Worm (Caenorhabditis elegans): ENCODE results near the gene srw-56.
"Not testable (repeated sequence)": the region's sequence is repeated elsewhere in the genome, so short reads cannot be mapped to it uniquely, and the experiment has no call there.

Gene srw-56

DNA sequence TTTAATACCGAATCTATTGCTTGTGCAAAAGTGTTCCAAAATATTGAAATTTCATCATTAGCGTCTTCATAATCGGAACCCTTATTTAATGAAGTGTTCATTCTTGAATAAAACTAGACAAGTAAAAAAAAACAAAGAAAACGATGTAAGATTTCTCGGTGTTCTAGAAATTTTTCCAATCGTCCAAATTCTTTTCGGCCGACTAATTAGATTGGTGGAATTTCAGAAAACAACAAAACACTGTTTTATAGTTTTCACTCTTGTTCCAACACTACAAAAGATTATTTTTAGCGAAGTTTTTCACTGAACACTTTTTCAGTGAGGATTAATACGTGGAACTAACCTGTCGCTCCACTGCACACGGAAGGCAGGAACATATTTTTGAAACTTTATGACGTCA, at the start of gene srw-56:
Gene srw-56 (minus strand): TSS at position 101 of the 400 bp plus-strand sequence.
- TF ChIP-seq dao-5 (tag; optimal IDR thresholded peaks at IDR 0.05) (no peak), W03F9.2 (tag; optimal IDR thresholded peaks at IDR 0.05) (no peak), him-1 (tag; optimal IDR thresholded peaks at IDR 0.05) (no peak)

DNA sequence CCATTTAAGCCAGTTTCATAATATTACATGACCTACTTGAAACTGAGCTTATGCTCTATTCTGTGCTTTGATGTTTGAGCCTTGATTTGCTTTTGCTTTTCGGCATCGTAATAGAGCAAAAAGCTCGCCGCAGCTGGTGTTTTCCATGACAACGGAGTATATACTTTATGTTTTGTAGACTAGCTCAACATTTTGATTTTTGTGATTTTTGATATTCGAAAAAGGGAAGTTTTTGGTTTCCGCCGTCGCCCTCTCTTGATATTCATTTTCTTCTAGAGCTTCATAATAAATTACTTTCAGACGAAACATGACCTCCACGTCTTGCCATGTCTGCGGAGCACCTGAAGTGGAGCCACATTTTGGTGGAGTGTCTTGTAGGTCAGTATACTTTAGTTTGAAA, 49.6 kb upstream of the srw-56 start, which contains the start of gene nhr-63:
Gene nhr-63 (plus strand): TSS at position 301 of the 400 bp plus-strand sequence.
- TF ChIP-seq dao-5 (tag; optimal IDR thresholded peaks at IDR 0.05), result no peak
- TF ChIP-seq him-1 (tag; optimal IDR thresholded peaks at IDR 0.05), result no peak
- TF ChIP-seq W03F9.2 (tag; optimal IDR thresholded peaks at IDR 0.05), result no peak

DNA sequence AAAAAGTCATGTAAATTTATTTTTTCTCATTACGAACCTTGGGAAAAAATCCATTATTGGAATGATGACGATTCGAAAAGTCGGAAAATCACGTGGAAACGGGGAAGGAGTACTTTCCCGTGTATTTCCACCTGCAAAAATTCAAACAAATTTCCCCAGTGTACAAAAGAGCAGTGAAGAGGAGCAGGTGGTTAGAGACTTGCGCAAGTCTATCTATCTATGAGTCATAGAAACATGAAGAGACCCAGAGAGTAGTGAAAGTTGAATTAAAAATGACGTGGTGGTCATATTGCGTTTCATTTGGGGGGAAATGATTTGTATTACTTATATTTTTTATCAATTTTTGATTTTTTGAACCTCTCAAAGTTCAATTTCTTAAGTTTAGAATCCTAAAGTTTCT, 47.8 kb upstream of the srw-56 start, which contains the start of gene nhr-50:
Gene nhr-50 (minus strand): TSS at position 199 of the 400 bp plus-strand sequence.
- TF ChIP-seq him-1 (tag; optimal IDR thresholded peaks at IDR 0.05) (no peak), dao-5 (tag; optimal IDR thresholded peaks at IDR 0.05) (no peak), W03F9.2 (tag; optimal IDR thresholded peaks at IDR 0.05) (no peak)

DNA sequence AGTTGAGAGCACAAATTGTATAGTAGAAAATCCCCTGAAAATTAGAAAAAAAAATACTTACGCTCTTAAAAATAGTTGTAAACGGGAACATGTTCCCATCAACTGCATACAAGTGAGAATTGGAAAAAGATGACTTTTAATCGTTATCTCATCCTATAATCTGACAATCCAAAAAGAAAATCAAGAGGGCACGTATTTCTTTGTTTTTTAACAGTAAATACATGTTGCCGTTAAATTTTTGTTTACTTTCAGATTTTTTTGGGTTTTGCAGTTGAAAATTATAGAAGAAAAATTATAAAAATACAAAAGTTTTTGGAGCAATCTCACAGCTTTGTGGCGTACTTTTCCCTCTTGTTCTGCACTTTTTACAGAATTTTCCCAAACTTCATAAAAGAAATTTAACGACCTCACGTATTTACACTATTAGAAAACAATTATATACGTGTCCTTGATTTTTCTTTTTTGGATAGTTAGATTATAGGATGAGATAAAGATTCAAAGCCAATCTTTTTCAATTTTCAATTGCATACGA, 44.1 kb upstream of the srw-56 start, which contains the start of the genes C06C6.9 and C06C6.8:
Gene C06C6.9 (minus strand): TSS at position 101 of the 532 bp plus-strand sequence.
Gene C06C6.8 (plus strand): TSS at position 482 of the 532 bp plus-strand sequence.
- TF ChIP-seq W03F9.2 (tag; optimal IDR thresholded peaks at IDR 0.05) (no peak), him-1 (tag; optimal IDR thresholded peaks at IDR 0.05) (no peak)

DNA sequence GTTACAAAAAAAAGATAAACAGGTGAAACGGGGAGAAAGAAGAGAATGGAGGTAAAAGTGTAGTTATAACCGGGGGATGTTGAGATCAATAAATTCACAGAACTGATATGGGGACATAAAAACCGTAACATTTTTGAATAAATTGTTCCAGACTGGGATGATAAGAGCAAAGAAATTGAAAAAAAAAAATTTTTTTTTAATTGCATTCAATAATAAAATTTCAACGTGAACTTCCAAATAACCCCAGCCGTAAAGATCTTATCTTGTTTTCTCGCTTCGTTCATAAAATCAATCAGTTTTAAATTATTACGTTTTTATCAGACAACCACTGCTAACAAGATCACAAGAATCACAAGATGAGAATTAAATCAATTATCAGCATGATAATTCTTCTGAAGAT, 39.2 kb upstream of the srw-56 start, which contains the start of gene C06C6.7:
Gene C06C6.7 (plus strand): TSS at position 301 of the 400 bp plus-strand sequence.
- TF ChIP-seq W03F9.2, dao-5, him-1 (tag; optimal IDR thresholded peaks at IDR 0.05): not testable (repeated sequence)

DNA sequence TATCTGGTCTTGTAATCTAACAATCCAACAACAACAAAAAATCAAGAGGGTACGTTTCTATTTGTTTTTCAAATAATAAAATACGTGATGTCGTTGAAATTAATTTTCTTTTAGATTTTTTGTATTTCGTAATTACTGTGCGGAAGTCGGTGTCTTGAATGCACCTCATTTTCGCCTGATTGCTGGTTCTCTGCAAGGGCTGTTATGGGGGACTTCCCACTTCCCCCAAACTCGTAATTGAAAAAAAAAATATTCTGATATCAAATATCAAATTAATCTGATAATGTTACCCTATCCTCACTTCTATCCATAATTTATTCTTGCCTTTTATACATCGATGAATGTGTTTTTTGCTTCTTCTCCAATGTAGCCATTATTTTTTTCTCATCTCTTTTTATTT, 35.4 kb upstream of the srw-56 start, which contains the start of gene F36G9.15:
Gene F36G9.15 (minus strand): TSS at position 101 of the 400 bp plus-strand sequence.
- TF ChIP-seq dao-5 (tag; optimal IDR thresholded peaks at IDR 0.05), result no peak

DNA sequence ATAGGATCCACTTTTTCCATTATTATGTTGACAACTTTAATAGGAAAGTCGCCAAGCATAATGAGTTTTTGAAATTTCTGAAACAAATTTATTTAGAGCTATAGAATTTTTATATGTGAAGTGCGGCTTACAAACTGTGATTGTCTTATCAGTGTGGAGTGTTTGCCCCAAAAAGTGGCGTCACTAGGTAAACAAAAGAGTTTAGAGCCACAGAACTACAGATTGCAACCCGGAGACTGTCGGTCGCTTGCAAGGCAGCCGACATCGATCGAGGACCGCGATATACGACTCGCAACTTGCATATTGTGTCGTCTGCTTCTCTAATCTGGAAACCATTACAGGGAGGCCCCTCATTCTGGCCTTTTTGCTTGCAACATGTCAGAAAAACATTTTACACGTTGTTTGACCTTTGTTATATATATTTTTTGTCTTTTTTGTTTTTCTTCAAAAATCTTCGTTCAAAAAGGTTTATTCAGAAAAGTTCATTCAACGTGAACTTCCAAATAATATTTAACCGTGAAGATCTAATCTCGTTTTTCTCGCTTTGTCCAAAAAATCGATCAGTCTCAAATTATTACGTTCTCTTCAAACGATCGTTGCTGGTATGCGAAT, 30.2 kb upstream of the srw-56 start, which contains the start of the genes fbxa-99 and F36G9.13:
Gene fbxa-99 (minus strand): TSS at position 122 of the 612 bp plus-strand sequence.
Gene F36G9.13 (plus strand): TSS at position 562 of the 612 bp plus-strand sequence.
- TF ChIP-seq W03F9.2 (tag; optimal IDR thresholded peaks at IDR 0.05) (no peak), dao-5 (tag; optimal IDR thresholded peaks at IDR 0.05) (no peak), him-1 (tag; optimal IDR thresholded peaks at IDR 0.05) (no peak)

DNA sequence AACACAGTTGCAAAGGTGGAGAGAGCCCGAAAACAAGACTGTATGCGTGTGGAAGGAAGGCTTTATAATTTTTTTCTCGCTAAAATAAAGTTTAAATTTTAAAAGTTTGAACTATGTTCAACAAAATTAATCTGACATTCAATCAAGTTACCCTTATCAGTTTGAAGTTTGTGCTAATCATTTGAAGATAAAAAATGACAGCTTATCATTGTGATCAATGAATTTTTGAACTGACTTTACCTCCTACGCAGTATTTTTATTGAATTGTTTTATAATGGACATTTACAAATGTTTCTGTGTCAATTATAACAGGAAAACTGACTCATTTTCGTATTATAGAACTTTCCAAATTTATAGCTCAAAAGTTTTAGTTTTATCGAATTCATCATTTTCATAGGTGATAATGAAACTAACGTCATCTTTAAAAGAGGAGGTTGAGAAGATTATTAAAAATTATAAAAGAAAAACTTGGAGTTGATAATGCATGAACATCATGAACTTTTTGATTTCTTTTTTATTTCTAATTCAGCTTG, 25.6 kb upstream of the srw-56 start, which contains the start of gene oac-20:
Gene oac-20 (plus strand): TSS at position 483 of the 533 bp plus-strand sequence.
- TF ChIP-seq him-1 (tag; optimal IDR thresholded peaks at IDR 0.05) (no peak), W03F9.2 (tag; optimal IDR thresholded peaks at IDR 0.05) (no peak), dao-5 (tag; optimal IDR thresholded peaks at IDR 0.05) (no peak)

DNA sequence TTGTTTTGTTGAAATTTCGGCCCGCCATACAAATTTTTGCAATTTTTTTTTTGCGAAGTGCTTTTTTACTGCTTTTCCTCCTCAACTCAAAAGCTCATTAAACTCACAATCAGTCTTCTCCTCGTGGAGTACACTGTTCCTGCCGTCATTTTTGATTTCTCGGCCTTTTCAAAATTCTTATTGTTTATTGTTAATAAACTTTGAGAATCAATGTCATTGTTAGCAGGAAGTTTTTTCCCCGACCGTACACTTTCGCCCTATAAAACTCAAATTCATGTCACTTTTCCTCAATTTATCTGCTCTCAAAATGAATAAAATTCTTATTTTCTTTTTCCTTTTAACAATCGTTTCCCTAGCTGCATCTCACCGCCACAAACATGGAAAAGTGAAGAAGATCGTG, 23.2 kb upstream of the srw-56 start, which contains the start of gene clec-232:
Gene clec-232 (plus strand): TSS at position 301 of the 400 bp plus-strand sequence.
- TF ChIP-seq W03F9.2 (tag; optimal IDR thresholded peaks at IDR 0.05) (no peak), him-1 (tag; optimal IDR thresholded peaks at IDR 0.05) (no peak), dao-5 (tag; optimal IDR thresholded peaks at IDR 0.05) (no peak)

DNA sequence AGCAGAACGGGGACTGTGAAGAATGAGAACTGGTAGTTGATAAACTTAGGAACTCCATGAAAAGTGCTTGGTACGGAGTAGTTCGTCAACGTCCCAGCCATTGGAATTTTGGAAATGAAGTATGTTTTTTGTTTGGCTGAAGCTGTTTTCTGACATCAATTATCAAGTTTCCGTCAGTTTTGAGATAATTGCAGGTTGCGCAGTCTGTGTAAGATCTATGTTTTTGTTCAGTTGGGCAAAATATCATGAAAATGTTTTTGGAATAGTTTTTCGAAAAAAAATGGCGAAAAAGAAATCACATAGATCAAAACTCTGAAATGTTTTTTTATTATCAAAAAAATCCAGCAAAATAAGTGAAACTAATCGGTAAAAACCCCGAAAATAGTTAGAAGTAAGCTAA, 22.2 kb upstream of the srw-56 start, which contains the start of gene sru-22:
Gene sru-22 (minus strand): TSS at position 101 of the 400 bp plus-strand sequence.
- TF ChIP-seq dao-5 (tag; optimal IDR thresholded peaks at IDR 0.05) (no peak), W03F9.2 (tag; optimal IDR thresholded peaks at IDR 0.05) (no peak), him-1 (tag; optimal IDR thresholded peaks at IDR 0.05) (no peak)

DNA sequence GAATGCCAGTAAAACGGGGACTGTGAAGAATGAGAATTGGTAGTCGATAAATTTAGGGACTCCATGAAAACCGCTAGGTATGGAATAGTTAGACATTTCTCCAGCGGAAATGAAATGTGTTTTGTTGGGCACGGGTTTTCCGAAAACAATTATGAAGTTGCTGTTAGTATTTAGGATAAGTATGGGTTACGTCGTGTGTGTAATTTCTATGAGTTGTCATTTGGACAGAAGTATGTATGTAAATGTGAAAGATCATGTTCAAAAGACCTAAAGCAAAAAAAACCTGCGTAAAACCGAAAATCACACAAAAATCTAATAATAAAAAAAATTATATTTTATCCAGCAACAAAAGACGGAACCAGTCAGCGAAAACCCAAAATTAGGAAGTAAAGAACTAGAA, 19.8 kb upstream of the srw-56 start, which contains the start of gene sru-23:
Gene sru-23 (minus strand): TSS at position 101 of the 400 bp plus-strand sequence.
- TF ChIP-seq him-1 (tag; optimal IDR thresholded peaks at IDR 0.05) (no peak), dao-5 (tag; optimal IDR thresholded peaks at IDR 0.05) (no peak)

DNA sequence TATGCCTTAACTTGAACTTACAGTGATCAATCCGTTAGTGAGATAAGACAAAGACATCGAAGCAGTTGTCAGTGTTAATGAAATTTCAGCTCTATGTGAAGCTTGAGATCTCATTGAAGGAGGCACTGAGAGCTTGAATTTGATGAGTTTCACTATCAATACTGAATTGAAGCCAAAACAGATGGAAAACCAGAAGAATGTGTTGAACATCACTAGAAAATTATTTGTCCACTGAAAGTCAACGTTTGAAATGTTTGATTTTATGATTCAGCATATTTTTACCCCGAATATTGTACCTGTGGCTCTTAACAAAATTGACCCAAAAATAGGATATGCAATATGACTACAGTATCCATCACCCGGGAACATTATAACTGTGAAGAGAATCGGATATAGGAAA, 18.2 kb upstream of the srw-56 start:
- TF ChIP-seq him-1 (tag; optimal IDR thresholded peaks at IDR 0.05) (no peak), W03F9.2 (tag; optimal IDR thresholded peaks at IDR 0.05) (no peak), dao-5 (tag; optimal IDR thresholded peaks at IDR 0.05) (no peak)

DNA sequence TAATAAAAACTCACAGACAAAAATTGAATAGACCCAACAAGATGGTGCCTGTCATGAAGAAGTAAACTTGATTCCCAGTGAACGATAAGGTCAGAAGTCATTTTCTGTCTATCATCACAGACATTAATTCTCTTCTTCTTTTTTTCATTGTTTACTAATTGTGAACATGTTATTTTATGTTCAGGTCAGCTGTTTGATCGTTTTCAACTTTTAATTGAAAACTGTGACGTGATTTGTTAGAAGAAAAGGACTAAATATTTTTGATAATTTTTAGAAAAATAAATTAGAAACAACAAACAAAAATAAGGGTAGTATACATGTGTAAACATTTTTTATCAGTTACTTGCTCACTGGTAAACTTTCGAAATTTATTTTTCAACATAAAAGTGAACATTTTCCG, 17.0 kb upstream of the srw-56 start, which contains the start of gene F36G9.7:
Gene F36G9.7 (minus strand): TSS at position 101 of the 400 bp plus-strand sequence.
- no peak for TF ChIP-seq him-1 (tag; optimal IDR thresholded peaks at IDR 0.05)
- TF ChIP-seq dao-5 (tag; optimal IDR thresholded peaks at IDR 0.05), result no peak
- no peak for TF ChIP-seq W03F9.2 (tag; optimal IDR thresholded peaks at IDR 0.05)

DNA sequence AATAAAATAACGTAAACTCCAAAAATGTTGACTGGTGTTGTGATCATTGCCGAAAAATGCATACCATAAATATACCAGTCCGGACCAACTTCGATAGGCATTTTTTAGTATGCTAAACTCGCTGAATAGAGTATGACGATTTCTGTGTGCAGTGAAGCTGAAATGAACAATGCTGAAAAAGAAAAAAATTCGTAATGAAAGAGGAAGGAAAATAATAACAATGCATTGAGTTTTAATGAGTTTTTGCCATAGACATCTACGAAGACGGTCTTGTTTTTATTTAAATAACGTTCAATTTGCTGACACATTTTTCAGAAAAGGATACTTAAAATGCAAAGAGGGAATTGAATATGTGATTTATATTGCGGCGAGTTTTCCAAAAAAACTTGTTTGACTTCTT, 14.9 kb upstream of the srw-56 start, which contains the start of gene sri-1:
Gene sri-1 (minus strand): TSS at position 101 of the 400 bp plus-strand sequence.
- no peak for TF ChIP-seq dao-5 (tag; optimal IDR thresholded peaks at IDR 0.05)
- no peak for TF ChIP-seq him-1 (tag; optimal IDR thresholded peaks at IDR 0.05)
- TF ChIP-seq W03F9.2 (tag; optimal IDR thresholded peaks at IDR 0.05), result no peak
